Worm (Caenorhabditis elegans) whole organism, midembryonic: Measurements from ENCODE around the gene M02F4.2.

Experiments used
- T22C8.4 ChIP-seq: fragments of 200-800 bp; sonication (Bioruptor generic); IDR thresholded peaks from 2 replicates; pipeline ENCODE4 v1.3.6; 2022; ENCODE audit warnings: missing genetic modification characterization, missing compliant biosample characterization
- cog-1 ChIP-seq: sonication (generic microtip); optimal IDR thresholded peaks from 2 replicates; lab custom pipeline; 2016; ENCODE audit warnings: missing genetic modification characterization, missing compliant biosample characterization
- flt-1 ChIP-seq: fragments of 200-800 bp; sonication (Bioruptor generic); IDR thresholded peaks from 2 replicates; pipeline ENCODE4 v1.3.6; 2022; ENCODE audit warnings: missing genetic modification characterization, missing compliant biosample characterization
- klf-2 ChIP-seq: fragments of 200-800 bp; sonication (Bioruptor generic); conservative IDR thresholded peaks from 2 replicates; pipeline ENCODE4 v1.3.6; 2022; ENCODE audit warnings: missing genetic modification reagents, missing genetic modification characterization, missing compliant biosample characterization
- med-1 ChIP-seq: sonication (generic microtip); optimal IDR thresholded peaks from 2 replicates; lab custom pipeline; 2017; ENCODE audit warnings: missing genetic modification characterization, mild to moderate bottlenecking, missing compliant biosample characterization, antibody characterized with exemption, missing genetic modification reagents; ENCODE audit not compliant: insufficient read depth
- ref-1 ChIP-seq: fragments of 200-800 bp; sonication (Bioruptor generic); conservative IDR thresholded peaks from 2 replicates; pipeline ENCODE4 v1.3.6; 2022; ENCODE audit warnings: missing genetic modification reagents, missing genetic modification characterization, missing compliant biosample characterization
- tab-1 ChIP-seq: fragments of 200-800 bp; sonication (Bioruptor generic); IDR thresholded peaks from 2 replicates; pipeline ENCODE4 v1.3.6; 2022; ENCODE audit warnings: missing genetic modification characterization, missing compliant biosample characterization
- ztf-23 ChIP-seq: fragments of 200-800 bp; sonication (Bioruptor generic); IDR thresholded peaks from 2 replicates; pipeline ENCODE4 v1.3.6; 2022; ENCODE audit warnings: missing genetic modification reagents, missing genetic modification characterization, missing compliant biosample characterization
- ztf-29 ChIP-seq: fragments of 200-800 bp; sonication (Bioruptor generic); IDR thresholded peaks from 2 replicates; pipeline ENCODE4 v1.3.6; 2022; ENCODE audit warnings: missing genetic modification reagents, missing genetic modification characterization, missing compliant biosample characterization

Gene M02F4.2

DNA sequence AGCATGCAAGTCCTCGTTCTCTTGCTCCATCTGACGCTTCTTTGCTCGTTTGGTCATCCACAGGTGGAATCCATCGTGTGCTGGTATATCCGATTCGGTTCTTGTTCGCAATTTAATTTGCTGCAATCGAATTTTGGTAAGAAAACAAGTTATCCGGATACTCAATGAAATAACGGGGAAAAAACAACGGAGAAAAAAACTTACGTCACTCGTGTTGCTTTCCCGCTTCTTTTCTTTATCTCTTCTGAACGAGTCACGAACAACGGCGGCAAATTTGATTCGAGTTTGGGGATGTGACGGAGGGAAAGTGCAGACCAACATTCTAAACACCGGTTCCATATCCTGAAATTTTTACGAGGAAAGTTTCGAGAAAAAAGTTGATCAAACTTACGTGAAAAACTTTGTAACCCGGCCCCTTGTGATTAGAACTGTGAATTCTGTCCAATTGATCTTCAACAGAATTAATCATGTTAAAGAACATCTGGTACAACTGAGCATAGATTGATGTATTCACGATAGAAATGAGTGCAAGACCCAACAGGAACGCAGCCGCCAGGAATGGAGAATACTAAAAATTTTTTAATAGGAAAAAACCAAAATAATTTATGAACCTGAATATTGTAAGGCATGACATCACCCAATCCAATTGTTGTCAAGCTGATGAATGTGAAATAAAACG lies 17.4 kb upstream of the M02F4.2 start:
- TF ChIP-seq med-1 (GFP tag; lab: Kevin White, UChicago) (no peak), ref-1 (GFP tag; lab: Robert Waterston, UW) (no peak), flt-1 (GFP tag; lab: Robert Waterston, UW) (no peak), tab-1 (no peak), ztf-23 (GFP tag; lab: Robert Waterston, UW) (no peak), cog-1 (tag; lab: Kevin White, UChicago) (no peak), ztf-29 (no peak)

DNA sequence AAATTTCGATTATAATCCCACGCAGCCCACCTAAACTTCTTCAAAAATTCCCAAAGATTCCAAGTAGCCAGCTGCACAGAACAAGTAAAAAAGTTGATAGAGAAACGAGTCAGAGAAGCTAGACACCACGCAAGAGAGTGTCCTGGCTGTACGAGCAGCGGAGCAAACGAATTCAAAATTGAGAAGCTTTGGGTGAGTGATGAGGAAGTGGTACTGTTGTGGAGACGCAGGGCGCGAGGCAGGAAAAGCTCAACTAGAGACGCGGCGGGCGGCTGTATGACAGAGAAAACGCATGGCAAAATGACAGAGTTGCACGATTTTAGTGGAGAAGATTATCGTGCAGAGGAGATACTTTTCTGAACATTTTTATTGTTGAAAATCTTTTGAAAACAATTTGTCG lies 15.1 kb upstream of the M02F4.2 start:
- TF ChIP-seq med-1 (GFP tag; lab: Kevin White, UChicago) (no peak), cog-1 (tag; lab: Kevin White, UChicago) (no peak), tab-1 (no peak), ztf-23 (GFP tag; lab: Robert Waterston, UW) (no peak), flt-1 (GFP tag; lab: Robert Waterston, UW) (no peak)

DNA sequence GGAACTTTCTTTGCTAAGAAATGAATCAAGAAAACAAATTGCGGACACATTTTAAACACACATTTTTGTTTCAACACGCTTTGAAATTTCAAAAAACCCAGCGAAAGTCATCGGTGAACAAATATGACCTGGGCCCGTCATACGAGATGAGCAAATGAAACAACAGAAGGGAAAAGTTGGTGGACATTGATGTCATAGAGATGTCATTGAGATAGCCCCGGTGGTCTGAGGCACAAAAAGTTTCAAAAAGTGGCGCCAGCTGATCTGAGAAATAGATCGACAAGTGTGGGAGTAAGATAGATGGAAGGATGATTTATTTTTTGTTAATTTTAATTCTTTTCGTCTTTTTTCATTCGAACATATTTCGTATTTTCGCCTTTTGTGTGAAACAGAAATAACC lies 14.6 kb upstream of the M02F4.2 start:
- TF ChIP-seq med-1 (GFP tag; lab: Kevin White, UChicago) (no peak), ref-1 (GFP tag; lab: Robert Waterston, UW) (no peak), ztf-23 (GFP tag; lab: Robert Waterston, UW) (no peak), tab-1 (no peak), T22C8.4 (GFP tag; lab: Robert Waterston, UW) (no peak), klf-2 (GFP tag; lab: Robert Waterston, UW) (no peak), cog-1 (tag; lab: Kevin White, UChicago) (no peak), flt-1 (GFP tag; lab: Robert Waterston, UW) (no peak), ztf-29 (no peak)

DNA sequence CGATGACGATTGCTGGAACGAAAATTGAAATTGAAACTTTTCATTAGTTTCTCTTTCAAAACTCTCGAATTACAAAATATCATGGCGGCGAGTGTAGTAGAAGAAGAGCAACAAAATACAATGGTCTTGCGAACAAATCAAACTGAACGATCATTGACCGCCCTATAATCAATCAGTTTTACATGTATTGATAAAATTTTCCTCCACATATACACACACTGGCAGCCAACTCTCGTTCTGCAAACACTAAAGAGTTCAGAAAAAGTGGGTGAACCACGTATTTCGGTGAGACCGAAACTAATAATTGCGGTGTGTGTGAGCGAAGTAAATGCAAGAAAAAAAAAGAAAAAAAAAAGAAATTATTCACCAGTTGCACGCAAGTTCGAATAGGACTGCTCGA lies 13.1 kb upstream of the M02F4.2 start:
- TF ChIP-seq tab-1 = no peak
- no peak for TF ChIP-seq T22C8.4 (GFP tag; lab: Robert Waterston, UW)
- TF ChIP-seq ztf-23 (GFP tag; lab: Robert Waterston, UW) = no peak
- TF ChIP-seq flt-1 (GFP tag; lab: Robert Waterston, UW) = no peak
- no peak for TF ChIP-seq cog-1 (tag; lab: Kevin White, UChicago)
- no peak for TF ChIP-seq ztf-29
- no peak for TF ChIP-seq ref-1 (GFP tag; lab: Robert Waterston, UW)
- TF ChIP-seq klf-2 (GFP tag; lab: Robert Waterston, UW) = no peak
- no peak for TF ChIP-seq med-1 (GFP tag; lab: Kevin White, UChicago)

DNA sequence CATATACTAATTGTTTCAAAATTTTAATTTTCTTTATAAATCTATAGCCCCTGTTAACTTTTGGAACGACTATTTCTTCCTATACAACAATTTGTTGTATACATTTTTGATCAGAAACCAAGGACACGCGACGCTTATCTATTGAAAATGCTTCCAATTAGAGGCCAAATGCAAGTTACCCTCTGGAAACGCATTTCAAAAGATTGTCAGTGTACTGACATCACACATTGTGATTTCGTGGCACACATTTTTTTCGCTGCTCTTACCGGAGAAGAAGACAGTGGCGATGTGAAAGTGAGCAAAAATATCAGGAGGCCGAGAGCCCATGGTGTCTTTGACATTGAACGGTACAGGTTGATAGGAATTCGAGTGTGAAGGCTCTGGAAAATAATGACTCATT lies 11.4 kb upstream of the M02F4.2 start, which contains the start of gene cnnm-3:
TSS of gene cnnm-3 (minus strand) at position 382 of the 400 bp plus-strand sequence.
- TF ChIP-seq med-1 (GFP tag; lab: Kevin White, UChicago) = no peak
- no peak for TF ChIP-seq klf-2 (GFP tag; lab: Robert Waterston, UW)
- no peak for TF ChIP-seq ref-1 (GFP tag; lab: Robert Waterston, UW)
- TF ChIP-seq ztf-23 (GFP tag; lab: Robert Waterston, UW) = no peak

DNA sequence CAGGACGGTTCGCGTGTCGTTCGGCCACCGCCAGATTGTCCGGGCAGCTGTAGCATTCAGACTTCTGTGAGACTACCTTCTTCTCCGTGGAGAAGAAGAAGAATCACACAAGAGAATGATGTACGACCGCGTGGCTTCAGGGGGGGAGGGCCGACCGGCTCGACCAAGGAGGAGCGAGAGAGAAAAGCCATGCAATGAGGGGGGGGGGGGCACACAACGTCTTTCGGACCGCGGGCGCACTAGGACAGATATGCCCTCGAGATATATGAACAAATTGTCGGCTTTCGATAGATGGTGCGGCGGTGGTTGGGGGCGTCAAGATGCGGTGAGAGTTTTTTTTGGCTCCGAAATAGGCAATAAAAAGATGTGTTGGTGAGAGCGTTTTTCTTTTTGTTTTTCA lies 6.5 kb upstream of the M02F4.2 start:
- TF ChIP-seq cog-1 (tag; lab: Kevin White, UChicago) = no peak
- no peak for TF ChIP-seq ztf-23 (GFP tag; lab: Robert Waterston, UW)
- no peak for TF ChIP-seq tab-1

DNA sequence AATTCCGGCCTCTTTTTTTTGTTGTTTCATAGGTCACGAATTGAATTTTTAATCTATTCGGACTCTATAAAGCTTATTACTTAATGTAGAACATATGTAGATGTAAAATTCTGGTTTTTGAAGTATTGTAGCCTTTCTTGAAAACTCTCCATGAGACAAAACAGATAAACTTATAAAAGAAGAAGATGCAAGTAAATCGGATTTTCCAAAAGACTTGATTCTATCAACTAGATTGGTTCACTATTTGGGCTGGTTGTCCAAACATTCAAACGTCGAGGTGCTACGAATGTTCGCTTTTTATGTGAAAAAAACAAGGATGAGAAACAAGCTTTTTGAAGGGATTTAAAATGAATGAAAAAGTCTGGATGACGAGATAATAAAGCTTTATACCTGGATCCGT lies 5.9 kb upstream of the M02F4.2 start:
- TF ChIP-seq med-1 (GFP tag; lab: Kevin White, UChicago) (no peak), klf-2 (GFP tag; lab: Robert Waterston, UW) (no peak), flt-1 (GFP tag; lab: Robert Waterston, UW) (no peak), ref-1 (GFP tag; lab: Robert Waterston, UW) (no peak), tab-1 (no peak), ztf-23 (GFP tag; lab: Robert Waterston, UW) (no peak), ztf-29 (no peak), T22C8.4 (GFP tag; lab: Robert Waterston, UW) (no peak), cog-1 (tag; lab: Kevin White, UChicago) (no peak)

DNA sequence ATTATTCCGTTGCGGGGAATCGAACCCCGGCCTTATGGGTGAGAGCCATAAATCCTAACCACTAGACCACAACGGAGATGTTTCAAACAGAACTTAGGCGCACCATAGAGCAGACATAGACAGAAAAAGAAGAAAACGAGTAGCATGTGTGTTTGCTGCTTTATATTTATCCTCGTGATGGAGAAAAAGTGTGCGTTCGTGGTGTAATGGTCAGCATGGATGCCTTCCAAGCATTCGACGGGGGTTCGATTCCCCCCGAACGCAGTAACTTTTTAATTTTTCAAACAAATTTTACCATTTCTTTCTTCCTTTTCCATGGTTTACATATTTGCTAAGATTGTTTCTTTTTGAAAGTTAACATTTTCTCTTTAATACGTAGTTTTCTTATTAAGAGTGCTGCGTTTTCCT lies 1.9 kb upstream of the M02F4.2 start:
- peak; percentile 96 for TF ChIP-seq ztf-29
- TF ChIP-seq flt-1 (GFP tag; lab: Robert Waterston, UW) = peak; percentile 97
- peak; percentile 98 for TF ChIP-seq ztf-23 (GFP tag; lab: Robert Waterston, UW)
- TF ChIP-seq cog-1 (tag; lab: Kevin White, UChicago) = peak; percentile 92
- TF ChIP-seq ref-1 (GFP tag; lab: Robert Waterston, UW) = peak; percentile 92
- peak; percentile 95 for TF ChIP-seq klf-2 (GFP tag; lab: Robert Waterston, UW)
- peak; percentile 94 for TF ChIP-seq T22C8.4 (GFP tag; lab: Robert Waterston, UW)
- TF ChIP-seq tab-1 = peak; percentile 97
- peak; percentile 79 for TF ChIP-seq med-1 (GFP tag; lab: Kevin White, UChicago)

DNA sequence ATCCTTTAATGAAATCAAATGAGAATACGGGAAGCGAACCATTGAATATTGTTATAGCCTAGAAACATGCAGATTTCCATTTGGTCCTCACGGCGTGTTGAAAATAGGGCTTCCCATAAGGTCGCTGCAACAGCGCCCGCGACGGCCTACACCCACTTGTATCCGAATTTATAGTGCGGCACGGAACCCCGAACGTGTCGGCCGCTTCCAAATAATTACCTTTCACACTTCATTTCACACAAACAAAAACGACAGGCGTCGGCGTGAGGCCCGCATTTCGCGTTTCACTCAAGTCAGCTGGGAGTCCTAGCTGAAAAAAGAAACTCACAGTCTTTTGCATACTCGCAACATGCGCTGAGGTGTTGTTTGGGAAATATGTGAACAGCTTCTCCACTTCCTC lies 611 bp downstream of the M02F4.2 start:
- TF ChIP-seq T22C8.4 (GFP tag; lab: Robert Waterston, UW) (no peak), flt-1 (GFP tag; lab: Robert Waterston, UW) (no peak), klf-2 (GFP tag; lab: Robert Waterston, UW) (no peak), tab-1 (no peak), cog-1 (tag; lab: Kevin White, UChicago) (no peak), ztf-29 (no peak), med-1 (GFP tag; lab: Kevin White, UChicago) (no peak), ztf-23 (GFP tag; lab: Robert Waterston, UW) (no peak), ref-1 (GFP tag; lab: Robert Waterston, UW) (no peak)

DNA sequence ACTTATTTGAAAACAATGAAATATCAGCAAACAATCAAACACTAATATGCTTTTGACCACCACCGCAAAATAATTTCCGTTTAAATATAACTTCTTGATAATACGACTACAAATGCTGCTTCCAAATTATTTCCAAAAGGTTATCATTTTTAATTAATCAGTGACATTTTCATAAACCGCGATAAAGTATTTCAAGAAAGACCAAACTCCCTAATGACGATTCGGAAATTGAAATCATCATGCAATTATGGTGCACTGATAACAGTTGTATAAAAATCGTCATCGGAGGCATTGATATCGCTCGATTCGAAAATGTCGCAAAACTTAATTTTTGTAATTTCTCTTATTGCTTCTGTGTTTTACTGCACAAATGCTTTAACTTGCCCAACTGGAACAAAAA lies 2.6 kb downstream of the M02F4.2 start, which contains the start of gene clec-265:
TSS of gene clec-265 (plus strand) at position 300 of the 400 bp plus-strand sequence.
- no peak for TF ChIP-seq T22C8.4 (GFP tag; lab: Robert Waterston, UW)
- TF ChIP-seq cog-1 (tag; lab: Kevin White, UChicago) = no peak
- TF ChIP-seq ref-1 (GFP tag; lab: Robert Waterston, UW) = no peak
